Fruit fly (Drosophila melanogaster) whole organism, embryonic: ENCODE measurements around the gene Grip91.

Source experiments
- ATbp ChIP-seq: fragments of 200-800 bp; sonication (Bioruptor generic); optimal IDR thresholded peaks from 2 replicates; lab custom pipeline; 2017; ENCODE audit warnings: missing biosample characterization, mild to moderate bottlenecking, missing genetic modification characterization, missing genetic modification reagents
- Atf-2 ChIP-seq: fragments of 200-800 bp; sonication (Bioruptor generic); optimal IDR thresholded peaks from 2 replicates; lab custom pipeline; 2016; ENCODE audit warnings: missing biosample characterization, missing genetic modification characterization
- B-H1 ChIP-seq: fragments of 200-800 bp; sonication (Bioruptor generic); IDR thresholded peaks from 3 replicates; pipeline ENCODE4 v1.3.6; 2022; ENCODE audit warnings: missing biosample characterization, missing genetic modification characterization
- CG10979 ChIP-seq: fragments of 200-800 bp; sonication (Bioruptor generic); optimal IDR thresholded peaks from 2 replicates; lab custom pipeline; 2018; ENCODE audit warnings: missing biosample characterization, mild to moderate bottlenecking, missing genetic modification characterization, moderate library complexity
- CG12155 ChIP-seq: fragments of 200-800 bp; sonication (Bioruptor generic); optimal IDR thresholded peaks from 3 replicates; lab custom pipeline; 2016; ENCODE audit warnings: missing biosample characterization, missing genetic modification characterization
- CG1233 ChIP-seq: fragments of 200-800 bp; sonication (Bioruptor generic); optimal IDR thresholded peaks from 4 replicates; lab custom pipeline; 2018; ENCODE audit warnings: missing biosample characterization, mild to moderate bottlenecking, missing genetic modification characterization
- CG13123 ChIP-seq: fragments of 200-800 bp; sonication (Bioruptor generic); optimal IDR thresholded peaks from 2 replicates; lab custom pipeline; 2016; ENCODE audit warnings: missing biosample characterization, missing genetic modification characterization
- CG15479 ChIP-seq: fragments of 200-800 bp; sonication (Bioruptor generic); optimal IDR thresholded peaks from 3 replicates; lab custom pipeline; 2019; ENCODE audit warnings: missing biosample characterization, mild to moderate bottlenecking, missing genetic modification characterization, moderate library complexity
- CG17359 ChIP-seq: fragments of 200-800 bp; sonication (Bioruptor generic); optimal IDR thresholded peaks from 3 replicates; lab custom pipeline; 2018; ENCODE audit warnings: missing biosample characterization, mild to moderate bottlenecking, missing genetic modification characterization, moderate library complexity
- CG17802 ChIP-seq: fragments of 200-800 bp; sonication (Bioruptor generic); optimal IDR thresholded peaks from 2 replicates; lab custom pipeline; 2018; ENCODE audit warnings: missing biosample characterization, mild to moderate bottlenecking, missing genetic modification characterization, moderate library complexity
- CG2202 ChIP-seq: fragments of 200-800 bp; sonication (Bioruptor generic); optimal IDR thresholded peaks from 2 replicates; lab custom pipeline; 2018; ENCODE audit warnings: missing biosample characterization, mild to moderate bottlenecking, missing genetic modification characterization
- CG2889 ChIP-seq: fragments of 200-800 bp; sonication (Bioruptor generic); IDR thresholded peaks from 3 replicates; pipeline ENCODE4 v1.3.6; 2022; ENCODE audit warnings: missing biosample characterization, missing genetic modification characterization
- CG3163 ChIP-seq: fragments of 200-800 bp; sonication (Bioruptor generic); optimal IDR thresholded peaks from 3 replicates; lab custom pipeline; 2016; ENCODE audit warnings: missing biosample characterization, missing genetic modification characterization
- CG3281 ChIP-seq: fragments of 200-800 bp; sonication (Bioruptor generic); optimal IDR thresholded peaks from 3 replicates; lab custom pipeline; 2017; ENCODE audit warnings: missing biosample characterization, mild to moderate bottlenecking, missing genetic modification characterization
- CG3726 ChIP-seq: fragments of 200-800 bp; sonication (Bioruptor generic); IDR thresholded peaks from 3 replicates; pipeline ENCODE4, ENCODE4 v1.3.6; 2022; ENCODE audit warnings: missing biosample characterization, missing genetic modification characterization
- CG3847 ChIP-seq: fragments of 200-800 bp; sonication (Bioruptor generic); IDR thresholded peaks from 2 replicates; pipeline ENCODE4 v1.3.6; 2022; ENCODE audit warnings: missing biosample characterization, missing genetic modification characterization
- CG42726 ChIP-seq: fragments of 200-800 bp; sonication (Bioruptor generic); IDR thresholded peaks from 2 replicates; pipeline ENCODE4 v1.3.6; 2022; ENCODE audit warnings: missing biosample characterization, missing genetic modification characterization; ENCODE audit not compliant: partially characterized antibody
- CG43689 ChIP-seq: fragments of 200-800 bp; sonication (Bioruptor generic); IDR thresholded peaks from 2 replicates; pipeline ENCODE4 v1.3.6; 2022; ENCODE audit warnings: missing biosample characterization, missing genetic modification characterization
- CG8089 ChIP-seq: fragments of 200-800 bp; sonication (Bioruptor generic); optimal IDR thresholded peaks from 3 replicates; lab custom pipeline; 2016; ENCODE audit warnings: missing biosample characterization, missing genetic modification characterization
- CoRest ChIP-seq: fragments of 200-800 bp; sonication (Bioruptor generic); optimal IDR thresholded peaks from 3 replicates; lab custom pipeline; 2018; ENCODE audit warnings: missing biosample characterization, mild to moderate bottlenecking, missing genetic modification characterization, moderate library complexity
- Doc3 ChIP-seq: fragments of 200-800 bp; sonication (Bioruptor generic); IDR thresholded peaks from 3 replicates; pipeline ENCODE4 v1.3.6; 2022; ENCODE audit warnings: missing biosample characterization, missing genetic modification characterization; ENCODE audit not compliant: partially characterized antibody
- E2f2 ChIP-seq: fragments of 200-800 bp; sonication (Bioruptor generic); IDR thresholded peaks from 2 replicates; pipeline ENCODE4 v1.3.6; 2022; ENCODE audit warnings: missing biosample characterization, missing genetic modification characterization
- Oli ChIP-seq: fragments of 200-800 bp; sonication (Bioruptor generic); optimal IDR thresholded peaks from 2 replicates; lab custom pipeline; 2018; ENCODE audit warnings: missing biosample characterization, mild to moderate bottlenecking, missing genetic modification characterization, moderate library complexity
- Opbp ChIP-seq: fragments of 200-800 bp; sonication (Bioruptor generic); IDR thresholded peaks from 3 replicates; pipeline ENCODE4 v1.3.6; 2022; ENCODE audit warnings: missing biosample characterization, missing genetic modification characterization; ENCODE audit not compliant: partially characterized antibody
- Optix ChIP-seq: fragments of 200-800 bp; sonication (Bioruptor generic); IDR thresholded peaks from 3 replicates; pipeline ENCODE4 v1.3.6; 2022; ENCODE audit warnings: missing biosample characterization, missing genetic modification characterization
- Scr ChIP-seq: fragments of 200-800 bp; sonication (Bioruptor generic); IDR thresholded peaks from 2 replicates; pipeline ENCODE4 v1.3.6; 2022; ENCODE audit warnings: missing biosample characterization, missing genetic modification characterization; ENCODE audit not compliant: partially characterized antibody
- Six4 ChIP-seq: fragments of 200-800 bp; sonication (Bioruptor generic); optimal IDR thresholded peaks from 2 replicates; lab custom pipeline; 2016; ENCODE audit warnings: missing biosample characterization, missing genetic modification characterization
- Vsx1 ChIP-seq: fragments of 200-800 bp; sonication (Bioruptor generic); optimal IDR thresholded peaks from 2 replicates; lab custom pipeline; 2017; ENCODE audit warnings: missing biosample characterization, mild to moderate bottlenecking, missing genetic modification characterization, missing genetic modification reagents
- ap ChIP-seq: fragments of 200-800 bp; sonication (Bioruptor generic); IDR thresholded peaks from 2 replicates; pipeline ENCODE4 v1.3.6; 2022; ENCODE audit warnings: missing biosample characterization, missing genetic modification characterization
- cg ChIP-seq: fragments of 200-800 bp; sonication (Bioruptor generic); optimal IDR thresholded peaks from 3 replicates; lab custom pipeline; 2019; ENCODE audit warnings: missing biosample characterization, mild to moderate bottlenecking, missing genetic modification characterization, moderate library complexity
- chif ChIP-seq, 2 experiments: fragments of 200-800 bp; sonication (Bioruptor generic); optimal IDR thresholded peaks; 3 replicates each; lab custom pipeline; 2016; ENCODE audit warnings: missing biosample characterization in 2 of 2, missing genetic modification characterization in 2 of 2
- dimm ChIP-seq: fragments of 200-800 bp; sonication (Bioruptor generic); IDR thresholded peaks from 2 replicates; pipeline ENCODE4 v1.3.6; 2022; ENCODE audit warnings: missing biosample characterization, missing genetic modification characterization
- dm ChIP-seq: fragments of 200-800 bp; sonication (Bioruptor generic); optimal IDR thresholded peaks from 3 replicates; lab custom pipeline; 2016; ENCODE audit warnings: missing biosample characterization, missing genetic modification characterization
- dmrt99B ChIP-seq: fragments of 200-800 bp; sonication (Bioruptor generic); optimal IDR thresholded peaks from 2 replicates; lab custom pipeline; 2018; ENCODE audit warnings: missing biosample characterization, mild to moderate bottlenecking, missing genetic modification characterization, moderate library complexity
- gce ChIP-seq: fragments of 200-800 bp; sonication (Bioruptor generic); IDR thresholded peaks from 3 replicates; pipeline ENCODE4 v1.3.6; 2022; ENCODE audit warnings: missing biosample characterization, missing genetic modification characterization
- jigr1 ChIP-seq: fragments of 200-800 bp; sonication (Bioruptor generic); IDR thresholded peaks from 3 replicates; pipeline ENCODE4 v1.3.6; 2022; ENCODE audit warnings: missing biosample characterization, missing genetic modification characterization
- knrl ChIP-seq: fragments of 200-800 bp; sonication (Bioruptor generic); IDR thresholded peaks from 3 replicates; pipeline ENCODE4 v1.3.6; 2022; ENCODE audit warnings: missing biosample characterization, missing genetic modification characterization; ENCODE audit not compliant: partially characterized antibody
- nau ChIP-seq: fragments of 200-800 bp; sonication (Bioruptor generic); optimal IDR thresholded peaks from 3 replicates; lab custom pipeline; 2017; ENCODE audit warnings: missing biosample characterization, mild to moderate bottlenecking, missing genetic modification characterization, missing genetic modification reagents
- nmo ChIP-seq: fragments of 200-800 bp; sonication (Bioruptor generic); optimal IDR thresholded peaks from 2 replicates; lab custom pipeline; 2018; ENCODE audit warnings: missing biosample characterization, mild to moderate bottlenecking, missing genetic modification characterization, moderate library complexity
- org-1 ChIP-seq: fragments of 200-800 bp; sonication (Bioruptor generic); optimal IDR thresholded peaks from 2 replicates; lab custom pipeline; 2017; ENCODE audit warnings: missing biosample characterization, missing genetic modification characterization
- p53 ChIP-seq: fragments of 200-800 bp; sonication (Bioruptor generic); optimal IDR thresholded peaks from 2 replicates; lab custom pipeline; 2016; ENCODE audit warnings: missing biosample characterization, missing genetic modification characterization
- psq ChIP-seq: fragments of 200-800 bp; sonication (Bioruptor generic); optimal IDR thresholded peaks from 2 replicates; lab custom pipeline; 2017; ENCODE audit warnings: missing biosample characterization, missing genetic modification characterization
- sc ChIP-seq, 3 experiments: fragments of >200 bp in 2 of 3; fragments of 200-800 bp in 1 of 3; sonication (Bioruptor generic) in 1 of 3; optimal IDR thresholded peaks; 2 replicates in 2 of 3; 3 replicates in 1 of 3; lab custom pipeline; 2017; ENCODE audit warnings: mild to moderate bottlenecking in 1 of 3, missing biosample characterization in 1 of 3, missing genetic modification characterization in 1 of 3, missing genetic modification reagents in 1 of 3
- sens ChIP-seq: fragments of 200-800 bp; sonication (Bioruptor generic); peaks from one replicate; lab custom pipeline; 2016; ENCODE audit warnings: missing biosample characterization, missing genetic modification characterization
- so ChIP-seq: fragments of 200-800 bp; sonication (Bioruptor generic); IDR thresholded peaks from 3 replicates; pipeline ENCODE4 v1.3.6; 2022; ENCODE audit warnings: missing biosample characterization, missing genetic modification characterization
- sqz ChIP-seq: fragments of 200-800 bp; sonication (Bioruptor generic); optimal IDR thresholded peaks from 3 replicates; lab custom pipeline; 2018; ENCODE audit warnings: missing biosample characterization, mild to moderate bottlenecking, missing genetic modification characterization
- trem ChIP-seq: fragments of 200-800 bp; optimal IDR thresholded peaks from 3 replicates; lab custom pipeline; 2019; ENCODE audit warnings: missing biosample characterization, mild to moderate bottlenecking, missing genetic modification characterization, moderate library complexity
- unpg ChIP-seq: fragments of 200-800 bp; sonication (Bioruptor generic); optimal IDR thresholded peaks from 3 replicates; lab custom pipeline; 2018; ENCODE audit warnings: missing biosample characterization, mild to moderate bottlenecking, missing genetic modification characterization, moderate library complexity
- zen2 ChIP-seq: fragments of 200-800 bp; sonication (Bioruptor generic); IDR thresholded peaks from 3 replicates; pipeline ENCODE4 v1.3.6; 2022; ENCODE audit warnings: missing biosample characterization, missing genetic modification characterization; ENCODE audit not compliant: partially characterized antibody

The Grip91 gene

DNA sequence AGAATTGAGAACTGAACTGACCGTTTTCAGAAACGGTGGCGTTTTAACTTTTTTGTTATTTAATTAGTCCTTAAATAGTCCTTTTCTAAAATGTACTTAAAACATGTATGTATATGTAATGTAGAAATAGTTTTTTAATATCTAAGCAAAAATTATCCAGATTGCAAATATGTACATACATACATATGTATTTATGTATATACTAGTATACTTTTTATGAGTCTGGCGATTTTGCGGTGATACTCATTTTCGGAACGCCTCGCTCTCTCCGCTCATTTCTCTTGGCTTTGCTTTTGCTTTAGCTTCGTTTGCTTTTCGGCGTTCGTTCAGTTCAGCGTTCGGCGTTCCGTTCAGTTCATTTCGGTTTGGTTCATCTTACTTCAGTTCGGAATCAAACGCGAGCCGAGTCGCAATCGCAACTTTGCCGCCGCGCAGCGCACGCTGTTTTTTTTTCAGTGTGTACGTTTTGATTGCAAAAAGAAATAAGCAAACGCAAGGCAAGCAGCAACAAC lies 17.9 kb upstream of the Grip91 start, which contains the start of gene rdgB (continued):
- TF ChIP-seq ATbp (GFP tag; lab: Kevin White, UChicago) (peak; percentile 85), CG17802 (tag; lab: Kevin White, UChicago) (no peak), Opbp (GFP tag; lab: Robert Waterston, UW) (no peak), CG17359 (tag; lab: Kevin White, UChicago) (peak; percentile 80), p53 (GFP tag; lab: Kevin White, UChicago) (no peak), ap (GFP tag; lab: Robert Waterston, UW) (0 out of 2 replicates have a peak, but pooled peaks have one; percentile 14), chif (GFP tag; optimal IDR thresholded peaks at IDR 0.05; lab: Kevin White, UChicago) (peak in 1 of 2 experiments; percentile 33), sc (optimal IDR thresholded peaks at IDR 0.05; lab: Kevin White, UChicago) (no peak), sc (GFP tag; optimal IDR thresholded peaks at IDR 0.05; lab: Kevin White, UChicago) (peak; percentile 60), org-1 (GFP tag; lab: Kevin White, UChicago) (peak; percentile 50), CG3281 (GFP tag; lab: Kevin White, UChicago) (peak; percentile 75), CG1233 (GFP tag; lab: Kevin White, UChicago) (peak; percentile 67), dmrt99B (tag; lab: Kevin White, UChicago) (peak; percentile 91), CG3163 (GFP tag; lab: Kevin White, UChicago) (no peak), dm (GFP tag; lab: Kevin White, UChicago) (no peak), CG2202 (tag; lab: Kevin White, UChicago) (no peak), CG8089 (GFP tag; lab: Kevin White, UChicago) (no peak), E2f2 (GFP tag; lab: Robert Waterston, UW) (peak; percentile 44; the same call in 1 of the 2 replicates), nau (GFP tag; lab: Kevin White, UChicago) (peak; percentile 70), Six4 (peak; percentile 51), jigr1 (GFP tag; lab: Robert Waterston, UW) (peak; percentile 47; the same call in 1 of the 3 replicates), gce (GFP tag; lab: Robert Waterston, UW) (no peak), nmo (peak; percentile 88), Scr (GFP tag; lab: Robert Waterston, UW) (no peak), Doc3 (GFP tag; lab: Robert Waterston, UW) (no peak), dimm (GFP tag; lab: Robert Waterston, UW) (no peak), psq (GFP tag; lab: Kevin White, UChicago) (peak; percentile 86), so (peak; percentile 62; the same call in 2 of the 3 replicates), unpg (peak; percentile 65), Vsx1 (GFP tag; lab: Kevin White, UChicago) (peak; percentile 40), trem (tag; lab: Kevin White, UChicago) (peak; percentile 36), CG43689 (GFP tag; lab: Robert Waterston, UW) (no peak), Oli (peak; percentile 85), CG2889 (GFP tag; lab: Robert Waterston, UW) (0 out of 3 replicates have a peak, but pooled peaks have one; percentile 39), CG10979 (tag; lab: Kevin White, UChicago) (peak; percentile 81), CoRest (peak; percentile 91), CG12155 (GFP tag; lab: Kevin White, UChicago) (peak; percentile 59), Optix (GFP tag; lab: Robert Waterston, UW) (peak; percentile 20; the same call in 1 of the 3 replicates), sens (GFP tag; lab: Kevin White, UChicago) (peak; percentile 65), CG13123 (GFP tag; lab: Kevin White, UChicago) (peak; percentile 40), B-H1 (peak; percentile 15; the same call in 1 of the 3 replicates), sqz (GFP tag; lab: Kevin White, UChicago) (peak; percentile 73), CG15479 (GFP tag; lab: Kevin White, UChicago) (no peak), Atf-2 (GFP tag; lab: Kevin White, UChicago) (peak; percentile 21), CG3726 (GFP tag; lab: Robert Waterston, UW) (no peak), zen2 (no peak), cg (GFP tag; lab: Kevin White, UChicago) (no peak), CG3847 (GFP tag; lab: Robert Waterston, UW) (peak; percentile 70), knrl (GFP tag; lab: Robert Waterston, UW) (no peak; the same call in 2 of the 3 replicates), CG42726 (no peak)
